Fruit fly (Drosophila melanogaster): ENCODE measurements around the gene tal-1A.

The tal-1A gene

dm6 chr3R:13831596-13832119 lies 18.7 kb downstream of the tal-1A start (continued):
- peak; percentile 99 for TF ChIP-seq Blimp-1 (GFP tag; optimal IDR thresholded peaks at IDR 0.05)
- peak; percentile 89 for TF ChIP-seq CG8632 (GFP tag; optimal IDR thresholded peaks at IDR 0.05)
- TF ChIP-seq CG1621 (tag; optimal IDR thresholded peaks at IDR 0.05): no peak
- TF ChIP-seq CG11902 (GFP tag; optimal IDR thresholded peaks at IDR 0.05): peak; percentile 11
- TF ChIP-seq salr (GFP tag; optimal IDR thresholded peaks at IDR 0.05): peak in 1 of 2 experiments; percentile 18
- TF ChIP-seq CG3032 (tag; optimal IDR thresholded peaks at IDR 0.05): peak; percentile 45
- TF ChIP-seq vri (GFP tag; optimal IDR thresholded peaks at IDR 0.05): peak; percentile 50
- no peak for TF ChIP-seq CG7368 (GFP tag; optimal IDR thresholded peaks at IDR 0.05)
- peak; percentile 54 for TF ChIP-seq Hr39 (GFP tag; optimal IDR thresholded peaks at IDR 0.05)
- TF ChIP-seq CG8319 (GFP tag; optimal IDR thresholded peaks at IDR 0.05): no peak
- peak; percentile 71 for TF ChIP-seq Smox (GFP tag; optimal IDR thresholded peaks at IDR 0.05)
- TF ChIP-seq CG34406 (GFP tag; optimal IDR thresholded peaks at IDR 0.05): peak; percentile 89
- peak; percentile 9 for TF ChIP-seq CG9139 (GFP tag; optimal IDR thresholded peaks at IDR 0.05)
- TF ChIP-seq CG6276 (GFP tag; optimal IDR thresholded peaks at IDR 0.05): peak; percentile 62
- TF ChIP-seq Eip93F (GFP tag; optimal IDR thresholded peaks at IDR 0.05): peak; percentile 44
- peak; percentile 29 for TF ChIP-seq CG6808 (GFP tag; optimal IDR thresholded peaks at IDR 0.05)
- TF ChIP-seq CG3919 (GFP tag; optimal IDR thresholded peaks at IDR 0.05): peak; percentile 52
- TF ChIP-seq fd85E (GFP tag; optimal IDR thresholded peaks at IDR 0.05): peak; percentile 2
- peak; percentile 47 for TF ChIP-seq CG31627 (GFP tag; optimal IDR thresholded peaks at IDR 0.05)
- peak; percentile 79 for TF ChIP-seq Sox102F (GFP tag; optimal IDR thresholded peaks at IDR 0.05)
- no peak for TF ChIP-seq spab (GFP tag; optimal IDR thresholded peaks at IDR 0.05)

DNA sequence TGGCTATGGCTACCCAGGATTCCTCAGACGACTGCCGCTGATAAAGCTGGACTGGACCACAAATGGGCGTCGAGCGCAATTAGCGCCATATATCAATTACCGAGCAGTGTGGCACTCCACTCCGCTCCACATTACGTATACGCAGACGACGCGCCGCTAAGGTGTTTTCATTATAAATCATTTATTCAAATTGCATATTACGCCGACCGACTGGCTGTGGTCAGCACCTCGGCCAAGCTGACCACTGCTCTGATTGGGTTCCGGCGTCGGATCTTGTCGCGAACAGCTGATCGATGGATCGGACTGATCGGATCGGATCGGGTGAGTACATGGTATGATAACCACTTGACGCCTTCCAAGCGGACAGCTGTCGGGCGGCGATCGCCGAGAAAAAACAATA lies 20.0 kb downstream of the tal-1A start:
- TF ChIP-seq CG10631 (GFP tag; optimal IDR thresholded peaks at IDR 0.05): no peak
- TF ChIP-seq svp (GFP tag): peak; percentile 87

- TF ChIP-seq CG10669 (GFP tag; optimal IDR thresholded peaks at IDR 0.05): no peak
- no peak for TF ChIP-seq Eip93F (GFP tag; optimal IDR thresholded peaks at IDR 0.05)
- TF ChIP-seq Eip78C (GFP tag): no peak
- TF ChIP-seq Sox14 (GFP tag; optimal IDR thresholded peaks at IDR 0.05): no peak
- no peak for TF ChIP-seq fd85E (GFP tag; optimal IDR thresholded peaks at IDR 0.05)
- TF ChIP-seq Hr39 (GFP tag; optimal IDR thresholded peaks at IDR 0.05): no peak
- TF ChIP-seq CG8632 (GFP tag; optimal IDR thresholded peaks at IDR 0.05): no peak
- no peak for TF ChIP-seq fkh (GFP tag; optimal IDR thresholded peaks at IDR 0.05)
- TF ChIP-seq CG11294 (GFP tag; IDR thresholded peaks at IDR 0.05): no peak
These were observed 20.6 kb downstream of the tal-1A start for dm6 chr3R:13833515-13833914.

dm6 chr3R:13834551-13834950 lies 21.6 kb downstream of the tal-1A start:
- TF ChIP-seq OdsH (GFP tag; optimal IDR thresholded peaks at IDR 0.05) (no peak), dac (GFP tag; optimal IDR thresholded peaks at IDR 0.05) (no peak), Smox (GFP tag; optimal IDR thresholded peaks at IDR 0.05) (no peak), svp (GFP tag) (peak; percentile 93), Met (GFP tag; optimal IDR thresholded peaks at IDR 0.05) (no peak), CG4318 (GFP tag; optimal IDR thresholded peaks at IDR 0.05) (no peak), vri (GFP tag; optimal IDR thresholded peaks at IDR 0.05) (no peak), CG10669 (GFP tag; optimal IDR thresholded peaks at IDR 0.05) (no peak)

DNA sequence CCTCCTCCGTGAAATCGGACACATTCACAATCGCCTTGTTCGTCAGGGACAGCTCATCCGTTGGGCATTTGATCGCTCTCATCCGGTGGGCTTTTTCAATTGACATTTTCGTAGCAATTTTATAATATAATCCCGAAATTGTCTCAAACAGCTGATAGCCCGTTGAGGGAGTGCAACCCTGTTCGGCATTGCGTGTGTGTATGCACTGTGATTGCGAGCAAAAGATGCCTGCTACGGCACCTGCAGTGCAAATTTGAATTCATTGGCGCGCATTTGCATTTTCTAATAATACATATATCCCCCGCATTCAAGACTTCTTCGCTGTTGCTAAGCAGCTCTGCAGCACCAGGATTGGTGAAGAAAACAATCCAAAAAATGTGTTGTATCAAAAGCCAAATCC lies 24.9 kb downstream of the tal-1A start, which contains the start of gene Nsf2:
Gene Nsf2 (minus strand): TSS at position 185 of the 400 bp plus-strand sequence.
- no peak for TF ChIP-seq CG8119 (GFP tag; IDR thresholded peaks at IDR 0.05)
- 0 out of 2 replicates have a peak, but pooled peaks have one; percentile 11 for TF ChIP-seq Gug (GFP tag; IDR thresholded peaks at IDR 0.05)
- peak; percentile 19 for TF ChIP-seq CG1621 (tag; optimal IDR thresholded peaks at IDR 0.05)
- no peak for TF ChIP-seq CG6854 (GFP tag; optimal IDR thresholded peaks at IDR 0.05)
- no peak for TF ChIP-seq topi (GFP tag; optimal IDR thresholded peaks at IDR 0.05)
- peak; percentile 55 for TF ChIP-seq Blimp-1 (GFP tag; optimal IDR thresholded peaks at IDR 0.05)
- peak; percentile 27 for TF ChIP-seq esn (GFP tag; optimal IDR thresholded peaks at IDR 0.05)
- TF ChIP-seq Sox14 (GFP tag; optimal IDR thresholded peaks at IDR 0.05): peak; percentile 51
- peak; percentile 78 for TF ChIP-seq fkh (GFP tag; optimal IDR thresholded peaks at IDR 0.05)
- no peak for TF ChIP-seq CG6163 (GFP tag; IDR thresholded peaks at IDR 0.05)

All from whole organism, prepupa.